Worm (Caenorhabditis elegans) whole organism, L1 larva: ENCODE results near the gene sas-6.
A peak's percentile ranks its signal among the peaks of the same experiment; 100 is the strongest.

Experiments used
- C16A3.4 ChIP-seq: fragments of 150-350 bp; optimal IDR thresholded peaks from 2 replicates; lab custom pipeline; 2014; ENCODE audit warnings: missing biosample characterization, missing genetic modification characterization
- C34B4.2 ChIP-seq: sonication (generic microtip); optimal IDR thresholded peaks from 2 replicates; lab custom pipeline; 2017; ENCODE audit warnings: mild to moderate bottlenecking, missing genetic modification characterization, missing compliant biosample characterization
- F16B12.6 ChIP-seq: fragments of 150-350 bp; optimal IDR thresholded peaks from 2 replicates; lab custom pipeline; 2014; ENCODE audit warnings: missing biosample characterization, missing genetic modification characterization
- Y116A8C.19 ChIP-seq: sonication (generic microtip); optimal IDR thresholded peaks from 2 replicates; lab custom pipeline; 2016; ENCODE audit warnings: missing compliant biosample characterization, missing genetic modification characterization, borderline replicate concordance
- alr-1 ChIP-seq: fragments of 200-800 bp; sonication (Bioruptor generic); optimal IDR thresholded peaks from 2 replicates; lab custom pipeline; 2018; ENCODE audit warnings: borderline replicate concordance, mild to moderate bottlenecking, missing genetic modification characterization, missing compliant biosample characterization
- aly-2 ChIP-seq: fragments of 150-350 bp; optimal IDR thresholded peaks from 2 replicates; lab custom pipeline; 2014; ENCODE audit warnings: missing biosample characterization, missing genetic modification characterization
- ama-1 ChIP-seq: fragments of 150-350 bp; optimal IDR thresholded peaks from 2 replicates; lab custom pipeline; 2014
- blmp-1 ChIP-seq: fragments of 150-350 bp; optimal IDR thresholded peaks from 2 replicates; lab custom pipeline; 2014; ENCODE audit warnings: missing biosample characterization, missing genetic modification characterization
- ceh-90 ChIP-seq: sonication (generic microtip); optimal IDR thresholded peaks from 2 replicates; lab custom pipeline; 2016; ENCODE audit warnings: missing genetic modification characterization, missing compliant biosample characterization
- ces-1 ChIP-seq: fragments of 150-350 bp; optimal IDR thresholded peaks from 2 replicates; lab custom pipeline; 2014; ENCODE audit warnings: missing biosample characterization, missing genetic modification reagents, missing genetic modification characterization
- dsc-1 ChIP-seq: sonication (generic microtip); optimal IDR thresholded peaks from 2 replicates; lab custom pipeline; 2016; ENCODE audit warnings: mild to moderate bottlenecking, missing genetic modification characterization, missing compliant biosample characterization
- efl-3 ChIP-seq: fragments of 200-800 bp; sonication (Bioruptor generic); optimal IDR thresholded peaks from 2 replicates; lab custom pipeline; 2018; ENCODE audit warnings: mild to moderate bottlenecking, missing genetic modification characterization, missing compliant biosample characterization
- egl-27 ChIP-seq, 2 experiments: fragments of 150-350 bp in 1 of 2; sonication (generic microtip); optimal IDR thresholded peaks; 3 replicates each; lab custom pipeline; 2017 to 2018; ENCODE audit warnings: missing biosample characterization in 2 of 2, missing genetic modification characterization in 2 of 2, missing genetic modification reagents in 2 of 2
- elt-3 ChIP-seq, 6 experiments: fragments of 150-350 bp in 1 of 6; sonication (generic microtip); optimal IDR thresholded peaks; 2 replicates each; lab custom pipeline; 2017 to 2018; ENCODE audit warnings: missing biosample characterization in 6 of 6, missing genetic modification characterization in 6 of 6, inconsistent platforms in 1 of 6
- ets-5 ChIP-seq: fragments of 200-800 bp; sonication (Bioruptor generic); IDR thresholded peaks from 2 replicates; pipeline ENCODE4 v1.3.6; 2022; ENCODE audit warnings: missing genetic modification characterization, missing compliant biosample characterization
- fkh-4 ChIP-seq: sonication (generic microtip); optimal IDR thresholded peaks from 2 replicates; lab custom pipeline; 2016; ENCODE audit warnings: missing compliant biosample characterization, missing genetic modification characterization, borderline replicate concordance
- fkh-8 ChIP-seq: sonication (generic microtip); optimal IDR thresholded peaks from 2 replicates; lab custom pipeline; 2016; ENCODE audit warnings: mild to moderate bottlenecking, missing genetic modification characterization, missing compliant biosample characterization
- grh-1 ChIP-seq: fragments of 200-800 bp; sonication (Bioruptor generic); IDR thresholded peaks from 2 replicates; pipeline ENCODE4 v1.3.6; 2022; ENCODE audit warnings: missing genetic modification reagents, missing genetic modification characterization, missing compliant biosample characterization
- hlh-4 ChIP-seq: sonication (generic microtip); optimal IDR thresholded peaks from 2 replicates; lab custom pipeline; 2016; ENCODE audit warnings: mild to moderate bottlenecking, missing genetic modification characterization, missing compliant biosample characterization
- isw-1 ChIP-seq: fragments of 200-800 bp; sonication (Bioruptor generic); IDR thresholded peaks from 2 replicates; pipeline ENCODE4 v1.3.6; 2022; ENCODE audit warnings: missing genetic modification characterization, missing compliant biosample characterization
- lin-13 ChIP-seq: fragments of 150-350 bp; optimal IDR thresholded peaks from 2 replicates; lab custom pipeline; 2014; ENCODE audit warnings: missing biosample characterization, missing genetic modification reagents, missing genetic modification characterization
- lin-14 ChIP-seq: fragments of 200-800 bp; sonication (Bioruptor generic); optimal IDR thresholded peaks from 2 replicates; lab custom pipeline; 2018; ENCODE audit warnings: mild to moderate bottlenecking, missing genetic modification characterization, moderate library complexity, missing compliant biosample characterization
- lin-15B ChIP-seq: fragments of 150-350 bp; sonication (generic microtip); optimal IDR thresholded peaks from 3 replicates; lab custom pipeline; 2014; ENCODE audit warnings: missing biosample characterization, missing genetic modification characterization
- lin-35 ChIP-seq, 2 experiments: fragments of 150-350 bp; optimal IDR thresholded peaks; 2 replicates each; lab custom pipeline; 2014; ENCODE audit warnings: missing biosample characterization in 2 of 2, missing genetic modification characterization in 2 of 2, missing genetic modification reagents in 2 of 2
- lin-39 ChIP-seq: fragments of 150-350 bp; optimal IDR thresholded peaks from 2 replicates; lab custom pipeline; 2014; ENCODE audit warnings: missing biosample characterization, missing genetic modification reagents, missing genetic modification characterization
- lir-3 ChIP-seq: sonication (generic microtip); optimal IDR thresholded peaks from 2 replicates; lab custom pipeline; 2016; ENCODE audit warnings: mild to moderate bottlenecking, missing genetic modification characterization, moderate library complexity, missing compliant biosample characterization; ENCODE audit not compliant: poor library complexity
- mab-9 ChIP-seq: fragments of 200-800 bp; sonication (Bioruptor generic); IDR thresholded peaks from 2 replicates; pipeline ENCODE4 v1.3.6; 2022; ENCODE audit warnings: missing genetic modification reagents, missing genetic modification characterization, missing compliant biosample characterization
- mdl-1 ChIP-seq, 2 experiments: fragments of 150-350 bp; optimal IDR thresholded peaks; 2 replicates each; lab custom pipeline; 2014 to 2017; ENCODE audit warnings: missing biosample characterization in 2 of 2, missing genetic modification characterization in 2 of 2, inconsistent platforms in 1 of 2
- nhr-11 ChIP-seq: fragments of 150-350 bp; optimal IDR thresholded peaks from 2 replicates; lab custom pipeline; 2014; ENCODE audit warnings: missing biosample characterization, missing genetic modification characterization
- nhr-237 ChIP-seq: fragments of 150-350 bp; optimal IDR thresholded peaks from 2 replicates; lab custom pipeline; 2014; ENCODE audit warnings: missing biosample characterization, missing genetic modification characterization
- nhr-47 ChIP-seq: sonication (generic microtip); optimal IDR thresholded peaks from 2 replicates; lab custom pipeline; 2016; ENCODE audit warnings: mild to moderate bottlenecking, missing genetic modification characterization, moderate library complexity, missing compliant biosample characterization
- nhr-71 ChIP-seq: sonication (generic microtip); optimal IDR thresholded peaks from 2 replicates; lab custom pipeline; 2016; ENCODE audit warnings: mild to moderate bottlenecking, missing genetic modification characterization, moderate library complexity, missing compliant biosample characterization
- nhr-85 ChIP-seq: sonication (generic microtip); peaks from one replicate; lab custom pipeline; 2016; ENCODE audit warnings: missing genetic modification characterization, inconsistent platforms, missing compliant biosample characterization
- nhr-90 ChIP-seq: sonication (generic microtip); optimal IDR thresholded peaks from 2 replicates; lab custom pipeline; 2016; ENCODE audit warnings: mild to moderate bottlenecking, missing genetic modification characterization, missing compliant biosample characterization; ENCODE audit not compliant: poor library complexity
- pag-3 ChIP-seq: sonication (generic microtip); optimal IDR thresholded peaks from 2 replicates; lab custom pipeline; 2017; ENCODE audit warnings: missing genetic modification characterization, mild to moderate bottlenecking, missing compliant biosample characterization, antibody characterized with exemption, borderline replicate concordance; ENCODE audit not compliant: insufficient read depth
- pax-3 ChIP-seq: fragments of 200-800 bp; sonication (Bioruptor generic); optimal IDR thresholded peaks from 2 replicates; lab custom pipeline; 2018; ENCODE audit warnings: mild to moderate bottlenecking, missing genetic modification characterization, moderate library complexity, missing compliant biosample characterization
- rnt-1 ChIP-seq: sonication (generic microtip); optimal IDR thresholded peaks from 2 replicates; lab custom pipeline; 2016; ENCODE audit warnings: mild to moderate bottlenecking, missing genetic modification characterization, moderate library complexity, missing compliant biosample characterization
- skn-1 ChIP-seq: fragments of 150-350 bp; optimal IDR thresholded peaks from 2 replicates; lab custom pipeline; 2014; ENCODE audit warnings: missing biosample characterization, missing genetic modification characterization
- snpc-4 ChIP-seq: fragments of 150-350 bp; optimal IDR thresholded peaks from 2 replicates; lab custom pipeline; 2014; ENCODE audit warnings: missing biosample characterization, missing genetic modification characterization
- snu-23 ChIP-seq: sonication (generic microtip); optimal IDR thresholded peaks from 2 replicates; lab custom pipeline; 2016; ENCODE audit warnings: missing genetic modification characterization, missing compliant biosample characterization
- sup-37 ChIP-seq: fragments of 200-800 bp; sonication (Bioruptor generic); optimal IDR thresholded peaks from 2 replicates; lab custom pipeline; 2018; ENCODE audit warnings: mild to moderate bottlenecking, missing genetic modification characterization, missing compliant biosample characterization
- unc-130 ChIP-seq: fragments of 150-350 bp; optimal IDR thresholded peaks from 2 replicates; lab custom pipeline; 2017; ENCODE audit warnings: missing biosample characterization, missing genetic modification characterization, inconsistent platforms
- unc-86 ChIP-seq: sonication (generic microtip); optimal IDR thresholded peaks from 2 replicates; lab custom pipeline; 2016; ENCODE audit warnings: missing genetic modification characterization, missing compliant biosample characterization
- unc-98 ChIP-seq: fragments of 200-800 bp; sonication (Bioruptor generic); IDR thresholded peaks from 2 replicates; pipeline ENCODE4 v1.3.6; 2022; ENCODE audit warnings: missing genetic modification characterization, missing compliant biosample characterization
- vab-15 ChIP-seq: sonication (generic microtip); optimal IDR thresholded peaks from 2 replicates; lab custom pipeline; 2017; ENCODE audit warnings: missing genotype, mild to moderate bottlenecking, missing genetic modification characterization, missing compliant biosample characterization
- zag-1 ChIP-seq: fragments of 150-350 bp; optimal IDR thresholded peaks from 2 replicates; lab custom pipeline; 2014; ENCODE audit warnings: missing biosample characterization, missing genetic modification characterization
- zip-4 ChIP-seq: fragments of 200-800 bp; sonication (Bioruptor generic); optimal IDR thresholded peaks from 2 replicates; lab custom pipeline; 2018; ENCODE audit warnings: mild to moderate bottlenecking, missing genetic modification characterization, moderate library complexity, missing compliant biosample characterization
- ztf-4 ChIP-seq: fragments of 150-350 bp; optimal IDR thresholded peaks from 2 replicates; lab custom pipeline; 2014; ENCODE audit warnings: missing biosample characterization, missing genetic modification characterization

Gene sas-6

DNA sequence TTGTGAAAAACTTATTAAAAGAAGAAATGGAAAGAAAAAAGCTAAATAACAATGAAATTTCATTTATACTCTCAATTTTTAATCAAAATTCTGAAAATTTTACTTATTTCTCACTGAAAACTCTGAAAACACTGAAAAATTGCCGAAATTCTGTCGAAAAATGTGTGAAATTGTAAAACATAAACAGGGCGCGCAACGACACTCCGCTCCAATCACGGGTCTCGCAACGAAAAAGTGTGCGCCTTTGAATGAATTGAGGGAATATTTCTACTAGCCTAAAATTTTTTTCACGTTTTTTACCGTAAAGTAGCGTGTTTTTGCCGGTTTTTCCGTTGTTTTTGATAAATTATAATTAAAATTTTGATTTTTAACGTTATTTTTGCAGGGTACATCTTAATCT lies 11.1 kb downstream of the sas-6 start, which contains the start of gene rpl-18 (continued):
- no peak for TF ChIP-seq ces-1
- TF ChIP-seq unc-130: peak; percentile 91
- no peak for TF ChIP-seq ama-1 (lab: Kevin White, UChicago)
- TF ChIP-seq isw-1: peak; percentile 65
- TF ChIP-seq zip-4 (GFP tag; lab: Kevin White, UChicago): no peak
- no peak for TF ChIP-seq fkh-4 (tag; lab: Kevin White, UChicago)
- peak; percentile 25 for TF ChIP-seq pax-3 (tag; lab: Kevin White, UChicago)
- TF ChIP-seq lin-15B (tag; lab: Kevin White, UChicago): peak; percentile 95
- no peak for TF ChIP-seq lin-14
- TF ChIP-seq mab-9 (GFP tag; lab: Robert Waterston, UW): no peak
- TF ChIP-seq grh-1 (GFP tag; lab: Robert Waterston, UW): no peak
- TF ChIP-seq ztf-4 (tag; lab: Kevin White, UChicago): no peak
- TF ChIP-seq lin-35 (GFP tag; optimal IDR thresholded peaks at IDR 0.05; lab: Kevin White, UChicago): peak; percentile 80 to 90
- TF ChIP-seq snu-23 (GFP tag; lab: Kevin White, UChicago): peak; percentile 87
- TF ChIP-seq unc-98 (GFP tag; lab: Robert Waterston, UW): no peak
- TF ChIP-seq elt-3 (tag; optimal IDR thresholded peaks at IDR 0.05; lab: Kevin White, UChicago): peak in 2 of 6 experiments; percentile 60 to 87
- no peak for TF ChIP-seq zag-1 (tag; lab: Kevin White, UChicago)
- peak; percentile 53 for TF ChIP-seq dsc-1 (tag; lab: Kevin White, UChicago)
- TF ChIP-seq F16B12.6 (tag; lab: Kevin White, UChicago): peak; percentile 66
- no peak for TF ChIP-seq ceh-90 (tag; lab: Kevin White, UChicago)
- peak; percentile 67 for TF ChIP-seq nhr-90 (tag; lab: Kevin White, UChicago)
- no peak for TF ChIP-seq ets-5 (GFP tag; lab: Robert Waterston, UW)
- TF ChIP-seq C34B4.2 (tag; lab: Kevin White, UChicago): no peak
- TF ChIP-seq alr-1 (tag; lab: Kevin White, UChicago): no peak
- TF ChIP-seq skn-1: peak; percentile 82
- TF ChIP-seq pag-3: no peak
- peak; percentile 83 for TF ChIP-seq C16A3.4 (tag; lab: Kevin White, UChicago)
- TF ChIP-seq Y116A8C.19 (tag; lab: Kevin White, UChicago): no peak
- TF ChIP-seq fkh-8 (tag; lab: Kevin White, UChicago): peak; percentile 69
- peak in 1 of 2 experiments; percentile 69 for TF ChIP-seq mdl-1 (tag; optimal IDR thresholded peaks at IDR 0.05; lab: Kevin White, UChicago)
- TF ChIP-seq snpc-4 (tag; lab: Kevin White, UChicago): peak; percentile 42
- TF ChIP-seq nhr-47: peak; percentile 79
- TF ChIP-seq egl-27 (tag; optimal IDR thresholded peaks at IDR 0.05; lab: Kevin White, UChicago): no peak
- peak; percentile 76 for TF ChIP-seq lin-13 (GFP tag; lab: Kevin White, UChicago)
- TF ChIP-seq lir-3: no peak
- TF ChIP-seq unc-86 (tag; lab: Kevin White, UChicago): peak; percentile 54
- peak; percentile 38 for TF ChIP-seq nhr-237
- TF ChIP-seq hlh-4: no peak
- TF ChIP-seq lin-39 (tag; lab: Kevin White, UChicago): peak; percentile 29
- TF ChIP-seq vab-15 (tag; lab: Kevin White, UChicago): peak; percentile 51
- TF ChIP-seq aly-2 (tag; lab: Kevin White, UChicago): peak; percentile 3
- peak; percentile 72 for TF ChIP-seq nhr-85
- no peak for TF ChIP-seq nhr-11
- TF ChIP-seq nhr-71: peak; percentile 82
- peak; percentile 57 for TF ChIP-seq blmp-1 (tag; lab: Kevin White, UChicago)
- TF ChIP-seq efl-3 (GFP tag; lab: Kevin White, UChicago): no peak
- TF ChIP-seq sup-37 (GFP tag; lab: Kevin White, UChicago): no peak
- peak; percentile 80 for TF ChIP-seq rnt-1 (tag; lab: Kevin White, UChicago)
